Worm (Caenorhabditis elegans) whole organism, L4 larva: ENCODE results near the gene T08G5.3.

Experiments used
- D1046.2 ChIP-seq: fragments of 200-800 bp; sonication (Bioruptor generic); IDR thresholded peaks from 2 replicates; pipeline ENCODE4 v1.3.6; 2022; ENCODE audit warnings: missing genetic modification characterization, missing compliant biosample characterization
- F37D6.2 ChIP-seq: sonication (generic microtip); optimal IDR thresholded peaks from 2 replicates; lab custom pipeline; 2016; ENCODE audit warnings: mild to moderate bottlenecking, missing genetic modification characterization, missing compliant biosample characterization
- Y5F2A.4 ChIP-seq: fragments of 200-800 bp; sonication (Bioruptor generic); optimal IDR thresholded peaks from 2 replicates; lab custom pipeline; 2018; ENCODE audit warnings: mild to moderate bottlenecking, missing genetic modification characterization, missing compliant biosample characterization
- Y75B8A.6 ChIP-seq: fragments of 200-800 bp; sonication (Bioruptor generic); IDR thresholded peaks from 2 replicates; pipeline ENCODE4 v1.3.6; 2022; ENCODE audit warnings: missing genetic modification reagents, missing genetic modification characterization, missing compliant biosample characterization
- ZK337.2 ChIP-seq: fragments of 200-800 bp; sonication (Bioruptor generic); IDR thresholded peaks from 2 replicates; pipeline ENCODE4 v1.3.6; 2022; ENCODE audit warnings: missing genetic modification reagents, missing genetic modification characterization, missing compliant biosample characterization
- aha-1 ChIP-seq: fragments of 150-350 bp; peaks from one replicate; lab custom pipeline; 2014; ENCODE audit warnings: missing biosample characterization, missing genetic modification characterization
- aly-2 ChIP-seq: sonication (generic microtip); optimal IDR thresholded peaks from 2 replicates; lab custom pipeline; 2018; ENCODE audit warnings: missing biosample characterization, missing genetic modification characterization
- ama-1 ChIP-seq: fragments of 150-350 bp; optimal IDR thresholded peaks from 2 replicates; lab custom pipeline; 2014; ENCODE audit warnings: inconsistent platforms, mixed read lengths
- ceh-28 ChIP-seq: fragments of 150-350 bp; optimal IDR thresholded peaks from 2 replicates; lab custom pipeline; 2014; ENCODE audit warnings: missing biosample characterization, missing genetic modification reagents, missing genetic modification characterization
- ceh-32 ChIP-seq: sonication (generic microtip); optimal IDR thresholded peaks from 2 replicates; lab custom pipeline; 2016; ENCODE audit warnings: mild to moderate bottlenecking, missing genetic modification characterization, missing compliant biosample characterization; ENCODE audit not compliant: poor library complexity
- ceh-44 ChIP-seq: fragments of 200-800 bp; sonication (Bioruptor generic); IDR thresholded peaks from 2 replicates; pipeline ENCODE4 v1.3.6; 2022; ENCODE audit warnings: missing genetic modification reagents, missing genetic modification characterization, missing compliant biosample characterization
- ceh-82 ChIP-seq: sonication (generic microtip); optimal IDR thresholded peaks from 2 replicates; lab custom pipeline; 2017; ENCODE audit warnings: missing biosample characterization, missing genetic modification characterization
- ctbp-1 ChIP-seq: fragments of 200-800 bp; sonication (Bioruptor generic); IDR thresholded peaks from 2 replicates; pipeline ENCODE4 v1.3.6; 2022; ENCODE audit warnings: missing genetic modification reagents, missing genetic modification characterization, missing compliant biosample characterization
- daf-12 ChIP-seq: fragments of 150-350 bp; optimal IDR thresholded peaks from 2 replicates; lab custom pipeline; 2014; ENCODE audit warnings: missing biosample characterization, missing genetic modification reagents, missing genetic modification characterization
- dmd-6 ChIP-seq: fragments of 200-800 bp; sonication (Bioruptor generic); IDR thresholded peaks from 2 replicates; pipeline ENCODE4 v1.3.6; 2022; ENCODE audit warnings: missing genetic modification reagents, missing genetic modification characterization, missing compliant biosample characterization
- dmd-8 ChIP-seq: fragments of 200-800 bp; sonication (Bioruptor generic); IDR thresholded peaks from 2 replicates; pipeline ENCODE4 v1.3.6; 2022; ENCODE audit warnings: missing genetic modification characterization, missing compliant biosample characterization
- dmd-9 ChIP-seq: fragments of 200-800 bp; sonication (Bioruptor generic); IDR thresholded peaks from 2 replicates; pipeline ENCODE4 v1.3.6; 2022; ENCODE audit warnings: missing genetic modification reagents, missing genetic modification characterization, missing compliant biosample characterization
- duxl-1 ChIP-seq: sonication (generic microtip); optimal IDR thresholded peaks from 2 replicates; lab custom pipeline; 2016; ENCODE audit warnings: mild to moderate bottlenecking, missing genetic modification characterization, moderate library complexity, missing compliant biosample characterization; ENCODE audit not compliant: poor library complexity
- dve-1 ChIP-seq: sonication (generic microtip); optimal IDR thresholded peaks from 2 replicates; lab custom pipeline; 2017; ENCODE audit warnings: antibody characterized with exemption, mild to moderate bottlenecking, missing genetic modification characterization, missing compliant biosample characterization; ENCODE audit not compliant: insufficient read depth
- egl-27 ChIP-seq: sonication (generic microtip); optimal IDR thresholded peaks from 3 replicates; lab custom pipeline; 2017; ENCODE audit warnings: missing biosample characterization, missing genetic modification reagents, missing genetic modification characterization
- egl-43 ChIP-seq: fragments of 200-800 bp; sonication (Bioruptor generic); IDR thresholded peaks from 2 replicates; pipeline ENCODE4 v1.3.6; 2022; ENCODE audit warnings: missing genetic modification reagents, missing genetic modification characterization, missing compliant biosample characterization
- fos-1 ChIP-seq: fragments of 150-350 bp; optimal IDR thresholded peaks from 2 replicates; lab custom pipeline; 2014; ENCODE audit warnings: missing biosample characterization, missing genetic modification characterization
- gei-8 ChIP-seq: fragments of 200-800 bp; sonication (Bioruptor generic); optimal IDR thresholded peaks from 2 replicates; lab custom pipeline; 2018; ENCODE audit warnings: mild to moderate bottlenecking, missing genetic modification characterization, missing compliant biosample characterization
- hif-1 ChIP-seq, 2 experiments: sonication (generic microtip); optimal IDR thresholded peaks; 2 replicates each; lab custom pipeline; 2016 to 2017; ENCODE audit warnings: missing compliant biosample characterization in 2 of 2, missing genetic modification characterization in 2 of 2, missing genetic modification reagents in 2 of 2, missing genotype in 2 of 2, mild to moderate bottlenecking in 1 of 2
- jun-1 ChIP-seq: fragments of 150-350 bp; optimal IDR thresholded peaks from 2 replicates; lab custom pipeline; 2014; ENCODE audit warnings: missing biosample characterization, missing genetic modification reagents, missing genetic modification characterization
- lim-7 ChIP-seq: fragments of 200-800 bp; sonication (Bioruptor generic); IDR thresholded peaks from 2 replicates; pipeline ENCODE4 v1.3.6; 2022; ENCODE audit warnings: missing genetic modification characterization, missing compliant biosample characterization
- lin-1 ChIP-seq: fragments of 200-800 bp; sonication (Bioruptor generic); IDR thresholded peaks from 2 replicates; pipeline ENCODE4 v1.3.6; 2022; ENCODE audit warnings: missing genetic modification reagents, missing genetic modification characterization, missing compliant biosample characterization
- lin-15B ChIP-seq: fragments of 150-350 bp; sonication (generic microtip); optimal IDR thresholded peaks from 3 replicates; lab custom pipeline; 2014; ENCODE audit warnings: missing biosample characterization, missing genetic modification characterization
- lin-29 ChIP-seq: fragments of 200-800 bp; sonication (Bioruptor generic); IDR thresholded peaks from 2 replicates; pipeline ENCODE4 v1.3.6; 2022; ENCODE audit warnings: missing genetic modification reagents, missing genetic modification characterization, missing compliant biosample characterization
- lin-38 ChIP-seq: fragments of 200-800 bp; sonication (Bioruptor generic); IDR thresholded peaks from 2 replicates; pipeline ENCODE4 v1.3.6; 2022; ENCODE audit warnings: missing genetic modification reagents, missing genetic modification characterization, missing compliant biosample characterization
- lir-3 ChIP-seq: sonication (generic microtip); optimal IDR thresholded peaks from 2 replicates; lab custom pipeline; 2016; ENCODE audit warnings: mild to moderate bottlenecking, missing genetic modification characterization, missing compliant biosample characterization
- lsy-2 ChIP-seq, 2 experiments: fragments of 150-350 bp in 1 of 2; sonication (generic microtip) in 1 of 2; optimal IDR thresholded peaks; 2 replicates each; lab custom pipeline; 2014 to 2017; ENCODE audit warnings: missing biosample characterization in 2 of 2, missing genetic modification characterization in 2 of 2
- nhr-10 ChIP-seq: fragments of 150-350 bp; optimal IDR thresholded peaks from 2 replicates; lab custom pipeline; 2014; ENCODE audit warnings: missing biosample characterization, missing genetic modification characterization
- nhr-102 ChIP-seq: sonication (generic microtip); optimal IDR thresholded peaks from 2 replicates; lab custom pipeline; 2016; ENCODE audit warnings: mild to moderate bottlenecking, missing genetic modification characterization, moderate library complexity, missing compliant biosample characterization
- nhr-11 ChIP-seq: fragments of 150-350 bp; optimal IDR thresholded peaks from 2 replicates; lab custom pipeline; 2014; ENCODE audit warnings: missing biosample characterization, missing genetic modification characterization
- nhr-237 ChIP-seq: sonication (generic microtip); optimal IDR thresholded peaks from 2 replicates; lab custom pipeline; 2017; ENCODE audit warnings: missing biosample characterization, missing genetic modification characterization
- nhr-28 ChIP-seq: fragments of 150-350 bp; optimal IDR thresholded peaks from 2 replicates; lab custom pipeline; 2014; ENCODE audit warnings: missing biosample characterization, missing genetic modification characterization
- nhr-76 ChIP-seq: fragments of 150-350 bp; optimal IDR thresholded peaks from 2 replicates; lab custom pipeline; 2014; ENCODE audit warnings: missing biosample characterization, missing genetic modification characterization
- pha-4 ChIP-seq, 2 experiments: fragments of 150-350 bp in 1 of 2; fragments of 200-800 bp in 1 of 2; sonication (Bioruptor generic) in 1 of 2; IDR thresholded peaks in 1 of 2; optimal IDR thresholded peaks in 1 of 2; 2 replicates each; pipeline versions ENCODE4 v1.3.6 to Lab custom; 2014 to 2022; ENCODE audit warnings: missing genetic modification characterization in 2 of 2, missing genetic modification reagents in 2 of 2, missing biosample characterization in 1 of 2, missing compliant biosample characterization in 1 of 2
- php-3 ChIP-seq: fragments of 200-800 bp; sonication (Bioruptor generic); IDR thresholded peaks from 2 replicates; pipeline ENCODE4 v1.3.6; 2022; ENCODE audit warnings: missing genetic modification reagents, missing genetic modification characterization, missing compliant biosample characterization
- rbr-2 ChIP-seq: sonication (generic microtip); optimal IDR thresholded peaks from 2 replicates; lab custom pipeline; 2016; ENCODE audit warnings: missing genotype, missing genetic modification characterization, missing compliant biosample characterization
- set-16 ChIP-seq: fragments of 200-800 bp; sonication (Bioruptor generic); IDR thresholded peaks from 2 replicates; pipeline ENCODE4 v1.3.6; 2022; ENCODE audit warnings: missing genetic modification reagents, missing genetic modification characterization, missing compliant biosample characterization
- skn-1 ChIP-seq: fragments of 150-350 bp; optimal IDR thresholded peaks from 2 replicates; lab custom pipeline; 2014; ENCODE audit warnings: missing biosample characterization, missing genetic modification characterization
- snpc-4 ChIP-seq: fragments of 150-350 bp; optimal IDR thresholded peaks from 2 replicates; lab custom pipeline; 2014; ENCODE audit warnings: missing biosample characterization, missing genetic modification characterization
- spr-1 ChIP-seq: sonication (generic microtip); optimal IDR thresholded peaks from 2 replicates; lab custom pipeline; 2016; ENCODE audit warnings: mild to moderate bottlenecking, missing genetic modification characterization, missing compliant biosample characterization
- spr-3 ChIP-seq: fragments of 200-800 bp; sonication (Bioruptor generic); optimal IDR thresholded peaks from 2 replicates; lab custom pipeline; 2018; ENCODE audit warnings: mild to moderate bottlenecking, missing genetic modification characterization, missing compliant biosample characterization
- tag-97 ChIP-seq: fragments of 200-800 bp; sonication (Bioruptor generic); IDR thresholded peaks from 2 replicates; pipeline ENCODE4 v1.3.6; 2022; ENCODE audit warnings: missing genetic modification characterization, missing compliant biosample characterization
- unc-130 ChIP-seq: sonication (generic microtip); optimal IDR thresholded peaks from 2 replicates; lab custom pipeline; 2016; ENCODE audit warnings: missing genetic modification reagents, missing genetic modification characterization, missing compliant biosample characterization
- vab-7 ChIP-seq: fragments of 200-800 bp; sonication (Bioruptor generic); IDR thresholded peaks from 2 replicates; pipeline ENCODE4 v1.3.6; 2022; ENCODE audit warnings: missing genetic modification reagents, missing genetic modification characterization, missing compliant biosample characterization
- zfp-2 ChIP-seq: sonication (generic microtip); optimal IDR thresholded peaks from 2 replicates; lab custom pipeline; 2016; ENCODE audit warnings: mild to moderate bottlenecking, missing genetic modification characterization, missing compliant biosample characterization
- zfp-3 ChIP-seq: fragments of 200-800 bp; sonication (Bioruptor generic); conservative IDR thresholded peaks from 2 replicates; pipeline ENCODE4 v1.3.6; 2022; ENCODE audit warnings: missing genetic modification reagents, missing genetic modification characterization, missing compliant biosample characterization
- ztf-11 ChIP-seq: fragments of 150-350 bp; optimal IDR thresholded peaks from 2 replicates; lab custom pipeline; 2014; ENCODE audit warnings: missing biosample characterization, missing genetic modification characterization

The T08G5.3 gene

ce11 chrV:14012002-14012554, 15.2 kb downstream of the T08G5.3 start, which contains the start of the genes ddx-17 and aip-1 (continued):
- TF ChIP-seq unc-130 = peak; percentile 42
- no peak for TF ChIP-seq set-16 (GFP tag; lab: Robert Waterston, UW)
- no peak for TF ChIP-seq ceh-28 (tag; lab: Kevin White, UChicago)
- no peak for TF ChIP-seq daf-12 (tag; lab: Kevin White, UChicago)
- no peak for TF ChIP-seq spr-1 (tag; lab: Kevin White, UChicago)
- peak in 1 of 2 experiments; percentile 84 for TF ChIP-seq hif-1 (tag; optimal IDR thresholded peaks at IDR 0.05; lab: Kevin White, UChicago)
- no peak for TF ChIP-seq ceh-82 (tag; lab: Kevin White, UChicago)
- TF ChIP-seq zfp-3 (GFP tag; lab: Robert Waterston, UW) = no peak
- TF ChIP-seq gei-8 = no peak
- TF ChIP-seq nhr-237 (tag; lab: Kevin White, UChicago) = no peak
- no peak for TF ChIP-seq zfp-2 (tag; lab: Kevin White, UChicago)
- TF ChIP-seq nhr-10 (tag; lab: Kevin White, UChicago) = no peak
- peak; percentile 73 for TF ChIP-seq lin-38
- TF ChIP-seq ctbp-1 (GFP tag; lab: Robert Waterston, UW) = no peak
- TF ChIP-seq lin-29 (GFP tag; lab: Robert Waterston, UW) = no peak
- no peak for TF ChIP-seq skn-1 (tag; lab: Kevin White, UChicago)
- TF ChIP-seq duxl-1 (tag; lab: Kevin White, UChicago) = no peak
- TF ChIP-seq lir-3 (tag; lab: Kevin White, UChicago) = no peak
- no peak for TF ChIP-seq nhr-76 (tag; lab: Kevin White, UChicago)
- TF ChIP-seq pha-4 (GFP tag; IDR thresholded peaks at IDR 0.05; lab: Robert Waterston, UW) = no peak
- TF ChIP-seq pha-4 (tag; optimal IDR thresholded peaks at IDR 0.05; lab: Kevin White, UChicago) = peak; percentile 71
- TF ChIP-seq aly-2 (tag; lab: Kevin White, UChicago) = no peak
- no peak for TF ChIP-seq ZK337.2 (GFP tag; lab: Robert Waterston, UW)
- TF ChIP-seq dmd-9 (GFP tag; lab: Robert Waterston, UW) = no peak
- no peak for TF ChIP-seq egl-43 (GFP tag; lab: Robert Waterston, UW)
- TF ChIP-seq rbr-2 (tag; lab: Kevin White, UChicago) = peak; percentile 57
- TF ChIP-seq jun-1 = no peak
- TF ChIP-seq ceh-32 (tag; lab: Kevin White, UChicago) = no peak
- peak; percentile 44 for TF ChIP-seq nhr-102 (tag; lab: Kevin White, UChicago)
- no peak for TF ChIP-seq ceh-44 (GFP tag; lab: Robert Waterston, UW)
- no peak for TF ChIP-seq snpc-4 (tag; lab: Kevin White, UChicago)
- peak; percentile 8 to 87 for TF ChIP-seq lsy-2 (tag; optimal IDR thresholded peaks at IDR 0.05; lab: Kevin White, UChicago)
- TF ChIP-seq dmd-6 = peak; percentile 65
- peak; percentile 94 for TF ChIP-seq aha-1 (tag; lab: Kevin White, UChicago)
- TF ChIP-seq lin-15B (tag; lab: Kevin White, UChicago) = no peak
- no peak for TF ChIP-seq F37D6.2 (tag; lab: Kevin White, UChicago)
- no peak for TF ChIP-seq lim-7 (GFP tag; lab: Robert Waterston, UW)
- TF ChIP-seq spr-3 (GFP tag; lab: Kevin White, UChicago) = no peak
- TF ChIP-seq Y5F2A.4 = no peak
- no peak for TF ChIP-seq egl-27 (tag; lab: Kevin White, UChicago)
- no peak for TF ChIP-seq php-3 (GFP tag; lab: Robert Waterston, UW)
- peak; percentile 85 for TF ChIP-seq dve-1 (tag; lab: Kevin White, UChicago)
- peak; percentile 63 for TF ChIP-seq nhr-28 (tag; lab: Kevin White, UChicago)
- no peak for TF ChIP-seq lin-1 (GFP tag; lab: Robert Waterston, UW)
- TF ChIP-seq fos-1 = no peak
- TF ChIP-seq tag-97 = no peak
- TF ChIP-seq Y75B8A.6 = no peak
- TF ChIP-seq ama-1 (lab: Kevin White, UChicago) = peak; percentile 75
- TF ChIP-seq D1046.2 (GFP tag; lab: Robert Waterston, UW) = no peak
- no peak for TF ChIP-seq ztf-11 (tag; lab: Kevin White, UChicago)
- peak; percentile 71 for TF ChIP-seq nhr-11
- no peak for TF ChIP-seq dmd-8 (GFP tag; lab: Robert Waterston, UW)
- TF ChIP-seq vab-7 (GFP tag; lab: Robert Waterston, UW) = no peak
